Worm (Caenorhabditis elegans): ENCODE results near the gene str-33.
A peak's percentile ranks its signal among the peaks of the same experiment; 100 is the strongest.

Gene str-33

DNA sequence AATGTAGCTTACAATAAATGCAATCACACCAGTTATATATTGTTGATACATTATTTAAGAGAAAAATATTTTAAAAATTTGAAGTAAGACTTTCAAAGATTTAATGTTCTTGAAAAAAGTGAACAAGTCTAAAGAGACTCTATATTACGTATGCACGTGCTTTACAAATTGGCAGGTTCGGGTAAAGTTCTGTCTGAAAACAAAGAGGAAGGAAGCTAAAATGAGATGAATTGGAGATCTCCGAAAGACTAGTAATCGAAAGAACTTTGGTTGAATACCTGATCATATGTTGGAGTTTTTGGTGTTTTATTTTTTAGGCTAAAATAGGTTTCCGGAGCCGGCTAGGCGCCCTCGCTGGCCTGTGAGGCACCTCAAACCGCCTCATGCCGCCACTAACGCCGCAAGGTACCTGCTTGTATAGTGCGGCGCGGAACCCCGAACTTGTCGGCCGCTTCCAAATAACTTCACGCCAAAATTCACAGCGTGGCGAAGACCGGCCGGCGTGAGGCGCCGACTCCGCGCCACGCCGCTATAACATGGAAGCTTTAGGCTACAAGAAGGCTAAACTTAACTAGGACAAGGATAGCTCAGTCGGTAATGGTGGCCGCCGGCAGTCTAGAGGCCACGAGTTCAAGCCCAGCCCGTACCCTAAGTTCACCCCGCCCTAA, 29.0 kb downstream of the str-33 start, which contains the start of gene srx-28 (continued):
- no peak for TF ChIP-seq mel-28 (tag; optimal IDR thresholded peaks at IDR 0.05; ENCODE audit: borderline replicate concordance)
- no peak for TF ChIP-seq nhr-80 (tag; optimal IDR thresholded peaks at IDR 0.05)
- TF ChIP-seq snpc-1.1 (tag; optimal IDR thresholded peaks at IDR 0.05; ENCODE audit: insufficient read depth) = peak; percentile 68
- TF ChIP-seq gei-17 (GFP tag; optimal IDR thresholded peaks at IDR 0.05) = no peak
- TF ChIP-seq ceh-79 (tag; optimal IDR thresholded peaks at IDR 0.05) = no peak
- no peak for TF ChIP-seq tlf-1 (GFP tag; optimal IDR thresholded peaks at IDR 0.05)
- TF ChIP-seq ztf-6 (GFP tag; IDR thresholded peaks at IDR 0.05) = no peak
- no peak for TF ChIP-seq K12H6.12 (tag; optimal IDR thresholded peaks at IDR 0.05)
- no peak for TF ChIP-seq B0336.3 (GFP tag; IDR thresholded peaks at IDR 0.05)
- TF ChIP-seq somi-1 (GFP tag; optimal IDR thresholded peaks at IDR 0.05) = no peak
- no peak for TF ChIP-seq nfya-1 (tag; optimal IDR thresholded peaks at IDR 0.05; ENCODE audit: borderline replicate concordance, insufficient read depth)
- TF ChIP-seq F52B5.7 (tag; optimal IDR thresholded peaks at IDR 0.05) = no peak
- no peak for TF ChIP-seq F49E8.2 (tag; optimal IDR thresholded peaks at IDR 0.05; ENCODE audit: insufficient read depth)
- TF ChIP-seq Y79H2A.3 (GFP tag; conservative IDR thresholded peaks at IDR 0.05) = no peak
- no peak for TF ChIP-seq bed-2 (GFP tag; IDR thresholded peaks at IDR 0.05)
- TF ChIP-seq let-607 (tag; optimal IDR thresholded peaks at IDR 0.05) = no peak
- no peak for TF ChIP-seq ekl-4 (GFP tag; IDR thresholded peaks at IDR 0.05)

DNA sequence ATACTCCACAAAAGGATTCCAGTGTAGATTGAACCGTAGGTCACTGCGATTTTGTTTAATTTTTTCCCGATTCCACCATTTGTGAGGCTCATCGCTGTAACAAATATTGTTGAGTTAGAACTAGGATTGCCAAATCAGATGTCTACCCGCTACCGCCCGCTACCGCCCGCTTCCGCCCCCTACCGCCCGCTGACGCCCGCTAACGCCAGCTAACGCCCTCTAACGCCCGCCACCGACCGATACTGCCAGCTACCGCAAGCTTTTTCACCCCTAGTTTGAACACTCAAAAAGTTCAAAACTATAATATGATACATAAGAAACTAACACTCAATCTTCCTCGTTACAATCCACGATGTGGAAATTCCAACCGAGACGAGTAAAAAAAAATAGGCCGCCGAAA, 30.1 kb downstream of the str-33 start:
- TF ChIP-seq ztf-18 (tag; optimal IDR thresholded peaks at IDR 0.05) (no peak), rec-8 (tag; optimal IDR thresholded peaks at IDR 0.05) (no peak), bed-2 (GFP tag; IDR thresholded peaks at IDR 0.05) (no peak), tlf-1 (GFP tag; optimal IDR thresholded peaks at IDR 0.05) (no peak), egrh-3 (GFP tag; IDR thresholded peaks at IDR 0.05) (peak; percentile 28; the same call in 1 of the 2 replicates), F39B2.1 (GFP tag; IDR thresholded peaks at IDR 0.05) (no peak), F57C9.4 (tag; optimal IDR thresholded peaks at IDR 0.05) (no peak), zfh-2 (GFP tag; conservative IDR thresholded peaks at IDR 0.05) (peak; percentile 75), lin-40 (tag; optimal IDR thresholded peaks at IDR 0.05) (no peak), hmg-1.2 (GFP tag; IDR thresholded peaks at IDR 0.05) (no peak), K12H6.12 (tag; optimal IDR thresholded peaks at IDR 0.05) (no peak), madf-6 (GFP tag; IDR thresholded peaks at IDR 0.05) (no peak), Y67H2A.10 (GFP tag; conservative IDR thresholded peaks at IDR 0.05) (no peak), ztf-28 (GFP tag; IDR thresholded peaks at IDR 0.05) (no peak), ceh-79 (tag; optimal IDR thresholded peaks at IDR 0.05) (no peak)

DNA sequence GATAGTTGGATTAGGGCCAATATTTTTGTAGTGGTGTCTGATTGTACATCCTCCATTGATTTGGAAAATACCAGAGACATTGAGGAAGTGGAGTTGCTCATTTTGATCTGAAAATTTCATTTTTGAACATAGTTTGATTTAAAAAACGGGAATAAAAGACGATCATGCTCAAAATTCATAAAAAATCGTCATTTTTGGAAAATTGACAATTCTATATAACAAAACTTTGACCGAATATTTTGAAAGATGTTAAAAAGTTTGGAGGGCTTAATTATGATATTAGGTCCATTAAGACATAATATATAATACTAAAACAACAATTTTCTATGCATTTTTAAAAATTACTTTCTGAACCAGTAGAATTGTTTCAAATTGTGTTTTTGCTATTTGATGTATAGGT, 31.1 kb downstream of the str-33 start, which contains the start of gene srg-58:
Gene srg-58 (minus strand): TSS at position 101 of the 400 bp plus-strand sequence.
- TF ChIP-seq ama-1 (optimal IDR thresholded peaks at IDR 0.05) = no peak
- no peak for TF ChIP-seq ama-1 (GFP tag; optimal IDR thresholded peaks at IDR 0.05)
- no peak for TF ChIP-seq Y53F4B.3 (GFP tag; IDR thresholded peaks at IDR 0.05)
- TF ChIP-seq ztf-26 (tag; optimal IDR thresholded peaks at IDR 0.05) = no peak

DNA sequence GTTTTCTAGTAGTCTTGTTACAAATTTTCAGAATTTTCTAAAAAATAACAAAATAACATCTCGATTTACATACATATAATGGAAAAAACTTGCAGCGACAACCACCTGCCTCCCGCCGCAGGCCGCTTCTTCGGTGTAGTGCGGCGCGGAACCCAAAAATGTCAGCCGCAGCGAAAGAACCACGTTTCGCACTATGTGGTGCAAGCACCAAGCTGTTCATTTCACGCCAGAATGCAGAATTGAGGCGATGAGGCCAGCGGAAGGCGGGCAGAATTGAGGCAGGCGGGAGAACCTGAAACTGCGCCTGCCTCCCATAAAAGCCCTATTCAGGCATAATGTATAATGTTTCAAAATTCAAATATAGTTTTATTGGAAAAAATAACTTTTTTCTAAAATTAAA, 33.1 kb downstream of the str-33 start:
- TF ChIP-seq zfh-2 (GFP tag; conservative IDR thresholded peaks at IDR 0.05) = peak; percentile 75
- no peak for TF ChIP-seq F10E7.11 (tag; optimal IDR thresholded peaks at IDR 0.05)
